Fruit fly (Drosophila melanogaster) whole organism, wandering third instar larva: ENCODE measurements around the gene PolrMT.

Experiments used
- Abd-B ChIP-seq: fragments of >200 bp; optimal IDR thresholded peaks from 2 replicates; lab custom pipeline; 2017; ENCODE audit warnings: missing biosample characterization, missing genetic modification characterization
- CG32264 ChIP-seq: fragments of 200-800 bp; sonication (Bioruptor generic); optimal IDR thresholded peaks from 2 replicates; lab custom pipeline; 2016; ENCODE audit warnings: missing biosample characterization, missing genetic modification characterization
- CG9705 ChIP-seq: fragments of 200-800 bp; sonication (Bioruptor generic); optimal IDR thresholded peaks from 2 replicates; lab custom pipeline; 2018; ENCODE audit warnings: missing biosample characterization, mild to moderate bottlenecking, missing genetic modification characterization
- CrebA ChIP-seq: fragments of 200-800 bp; sonication (Bioruptor generic); optimal IDR thresholded peaks from 2 replicates; lab custom pipeline; 2016; ENCODE audit warnings: missing biosample characterization, mild to moderate bottlenecking, missing genetic modification characterization, borderline replicate concordance
- Dfd ChIP-seq: fragments of >200 bp; optimal IDR thresholded peaks from 2 replicates; lab custom pipeline; 2017; ENCODE audit warnings: missing biosample characterization, missing genetic modification characterization
- Dif ChIP-seq: fragments of 200-275, 200-300 bp; sonication (Bioruptor generic); optimal IDR thresholded peaks from 2 replicates; lab custom pipeline; 2018; ENCODE audit warnings: missing biosample characterization, missing genetic modification characterization; ENCODE audit not compliant: partially characterized antibody
- GATAd ChIP-seq: sonication (Bioruptor generic); optimal IDR thresholded peaks from 2 replicates; lab custom pipeline; 2016; ENCODE audit warnings: missing biosample characterization, missing genetic modification characterization
- Hr78 ChIP-seq: fragments of >200 bp; optimal IDR thresholded peaks from 2 replicates; lab custom pipeline; 2017; ENCODE audit warnings: missing biosample characterization, missing genetic modification characterization
- Hr83 ChIP-seq: fragments of 200-300 bp; sonication (Bioruptor generic); optimal IDR thresholded peaks from 2 replicates; lab custom pipeline; 2016; ENCODE audit warnings: missing biosample characterization, mild to moderate bottlenecking, missing genetic modification characterization, moderate library complexity; ENCODE audit not compliant: poor library complexity, severe bottlenecking
- Jra ChIP-seq: sonication (Bioruptor generic); optimal IDR thresholded peaks from 2 replicates; lab custom pipeline; 2016; ENCODE audit warnings: missing biosample characterization, missing genetic modification characterization
- Mio ChIP-seq: sonication (Bioruptor generic); optimal IDR thresholded peaks from 2 replicates; lab custom pipeline; 2016; ENCODE audit warnings: missing biosample characterization, missing genetic modification characterization
- N ChIP-seq: fragments of >200 bp; optimal IDR thresholded peaks from 2 replicates; lab custom pipeline; 2018; ENCODE audit warnings: missing biosample characterization, missing external identifiers, missing genetic modification characterization
- OdsH ChIP-seq: fragments of 200-800 bp; sonication (Bioruptor generic); optimal IDR thresholded peaks from 2 replicates; lab custom pipeline; 2016; ENCODE audit warnings: missing biosample characterization, mild to moderate bottlenecking, missing genetic modification characterization
- Rel ChIP-seq, 2 experiments: fragments of 200-800 bp; sonication (Bioruptor generic) in 1 of 2; optimal IDR thresholded peaks; 2 replicates in 1 of 2; 3 replicates in 1 of 2; lab custom pipeline; 2016 to 2019; ENCODE audit warnings: mild to moderate bottlenecking in 2 of 2, missing biosample characterization in 2 of 2, missing genetic modification characterization in 2 of 2, moderate library complexity in 1 of 2
- Sp1 ChIP-seq: fragments of 200-800 bp; sonication (Bioruptor generic); optimal IDR thresholded peaks from 3 replicates; lab custom pipeline; 2019; ENCODE audit warnings: missing biosample characterization, mild to moderate bottlenecking, missing genetic modification characterization, moderate library complexity
- Vsx2 ChIP-seq: fragments of 200-300, 225-300 bp; sonication (Bioruptor generic); optimal IDR thresholded peaks from 2 replicates; lab custom pipeline; 2018; ENCODE audit warnings: missing biosample characterization, missing genetic modification characterization; ENCODE audit not compliant: partially characterized antibody
- br ChIP-seq: fragments of 200-800 bp; sonication (Bioruptor generic); optimal IDR thresholded peaks from 2 replicates; lab custom pipeline; 2016; ENCODE audit warnings: missing biosample characterization, missing genetic modification characterization
- brk ChIP-seq: fragments of 200-800 bp; sonication (Bioruptor generic); optimal IDR thresholded peaks from 2 replicates; lab custom pipeline; 2016; ENCODE audit warnings: missing biosample characterization, mild to moderate bottlenecking, missing genetic modification characterization
- dl ChIP-seq, 2 experiments: fragments of 175-275, 200-275 bp in 1 of 2; fragments of 200-275 bp in 1 of 2; sonication (Bioruptor generic); optimal IDR thresholded peaks; lab custom pipeline; 2018; ENCODE audit warnings: mild to moderate bottlenecking in 2 of 2, missing biosample characterization in 2 of 2, missing genetic modification characterization in 2 of 2, moderate library complexity in 2 of 2; ENCODE audit not compliant: partially characterized antibody in 2 of 2, insufficient read depth in 1 of 2
- dsf ChIP-seq: sonication (Bioruptor generic); optimal IDR thresholded peaks from 2 replicates; lab custom pipeline; 2016; ENCODE audit warnings: missing biosample characterization, missing genetic modification characterization, borderline replicate concordance
- ey ChIP-seq: fragments of 200-800 bp; sonication (Bioruptor generic); optimal IDR thresholded peaks from 2 replicates; lab custom pipeline; 2016; ENCODE audit warnings: missing biosample characterization, missing genetic modification characterization
- foxo ChIP-seq, 2 experiments: fragments of 200-800 bp; sonication (Bioruptor generic); optimal IDR thresholded peaks; 2 replicates in 1 of 2; 3 replicates in 1 of 2; lab custom pipeline; 2016 to 2017; ENCODE audit warnings: missing biosample characterization in 2 of 2, missing genetic modification characterization in 2 of 2
- fru ChIP-seq: fragments of 200-800 bp; sonication (Bioruptor generic); optimal IDR thresholded peaks from 3 replicates; lab custom pipeline; 2016; ENCODE audit warnings: missing biosample characterization, mild to moderate bottlenecking, missing genetic modification characterization
- h ChIP-seq: fragments of 200-800 bp; sonication (Bioruptor generic); optimal IDR thresholded peaks from 3 replicates; lab custom pipeline; 2016; ENCODE audit warnings: missing biosample characterization, mild to moderate bottlenecking, missing genetic modification characterization
- lola ChIP-seq: fragments of >200 bp; optimal IDR thresholded peaks from 2 replicates; lab custom pipeline; 2017; ENCODE audit warnings: missing biosample characterization, missing genetic modification characterization
- pan ChIP-seq: fragments of >200 bp; optimal IDR thresholded peaks from 2 replicates; lab custom pipeline; 2017
- psq ChIP-seq: fragments of 200-800 bp; sonication (Bioruptor generic); optimal IDR thresholded peaks from 3 replicates; lab custom pipeline; 2017; ENCODE audit warnings: missing biosample characterization, mild to moderate bottlenecking, missing genetic modification characterization, moderate library complexity
- rgr ChIP-seq: fragments of 200-800 bp; sonication (Bioruptor generic); optimal IDR thresholded peaks from 3 replicates; lab custom pipeline; 2016; ENCODE audit warnings: missing biosample characterization, mild to moderate bottlenecking, missing genetic modification characterization
- sage ChIP-seq: fragments of 200-800 bp; sonication (Bioruptor generic); optimal IDR thresholded peaks from 2 replicates; lab custom pipeline; 2016; ENCODE audit warnings: missing biosample characterization, mild to moderate bottlenecking, missing genetic modification characterization
- sv ChIP-seq: fragments of 200-800 bp; sonication (Bioruptor generic); optimal IDR thresholded peaks from 3 replicates; lab custom pipeline; 2016; ENCODE audit warnings: missing biosample characterization, missing genetic modification characterization
- tai ChIP-seq: sonication (Bioruptor generic); optimal IDR thresholded peaks from 2 replicates; lab custom pipeline; 2016; ENCODE audit warnings: missing biosample characterization, missing genetic modification characterization
- usp ChIP-seq: fragments of >200 bp; optimal IDR thresholded peaks from 2 replicates; lab custom pipeline; 2017; ENCODE audit warnings: missing biosample characterization, missing genetic modification characterization
- woc ChIP-seq: sonication (Bioruptor generic); optimal IDR thresholded peaks from 2 replicates; lab custom pipeline; 2016; ENCODE audit warnings: missing biosample characterization, mild to moderate bottlenecking, missing genetic modification characterization

PolrMT gene

DNA sequence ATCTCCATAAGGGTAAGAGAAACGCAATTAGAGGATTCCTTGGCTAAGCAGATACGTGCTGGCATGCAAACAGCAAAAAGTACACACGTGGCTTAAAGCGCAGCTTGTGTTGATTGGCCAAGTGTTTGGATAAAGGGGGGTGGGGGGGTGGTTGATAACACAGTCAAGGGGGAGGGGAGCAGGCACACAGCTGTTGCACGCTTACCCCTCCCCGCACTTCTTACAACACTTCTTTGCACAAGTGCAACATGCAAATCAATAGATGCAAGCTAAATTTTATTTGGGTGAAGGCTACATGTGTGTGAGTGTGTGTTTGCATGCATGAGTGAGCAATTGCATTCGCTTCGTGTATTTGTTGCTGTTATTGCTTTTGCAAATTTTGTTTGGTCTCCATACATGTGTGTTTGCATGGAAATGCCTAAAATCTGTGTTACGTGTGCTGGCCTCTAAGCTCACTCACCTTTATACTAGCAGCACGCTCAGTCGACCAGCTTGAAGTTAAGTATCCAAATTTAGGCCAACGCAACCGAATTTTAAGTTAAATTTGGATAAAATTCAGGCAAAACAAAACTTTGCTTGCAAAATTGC, 20.3 kb upstream of the PolrMT start:
- no peak for TF ChIP-seq Rel (GFP tag; optimal IDR thresholded peaks at IDR 0.05; lab: Kevin White, UChicago)
- TF ChIP-seq Rel (tag; optimal IDR thresholded peaks at IDR 0.05; lab: Kevin White, UChicago): no peak
- TF ChIP-seq dl (GFP tag; optimal IDR thresholded peaks at IDR 0.05; lab: Kevin White, UChicago; ENCODE audit: insufficient read depth in 1 of 2, partially characterized antibody in 2 of 2): no peak
- no peak for TF ChIP-seq h (GFP tag; lab: Kevin White, UChicago)
- no peak for TF ChIP-seq usp (GFP tag; lab: Kevin White, UChicago)
- TF ChIP-seq br (GFP tag; lab: Kevin White, UChicago): no peak
- no peak for TF ChIP-seq woc
- no peak for TF ChIP-seq Mio (GFP tag; lab: Kevin White, UChicago)
- no peak for TF ChIP-seq Vsx2 (GFP tag; lab: Kevin White, UChicago)
- TF ChIP-seq Jra: no peak
- no peak for TF ChIP-seq brk
- TF ChIP-seq rgr (GFP tag; lab: Kevin White, UChicago): no peak
- no peak for TF ChIP-seq ey

DNA sequence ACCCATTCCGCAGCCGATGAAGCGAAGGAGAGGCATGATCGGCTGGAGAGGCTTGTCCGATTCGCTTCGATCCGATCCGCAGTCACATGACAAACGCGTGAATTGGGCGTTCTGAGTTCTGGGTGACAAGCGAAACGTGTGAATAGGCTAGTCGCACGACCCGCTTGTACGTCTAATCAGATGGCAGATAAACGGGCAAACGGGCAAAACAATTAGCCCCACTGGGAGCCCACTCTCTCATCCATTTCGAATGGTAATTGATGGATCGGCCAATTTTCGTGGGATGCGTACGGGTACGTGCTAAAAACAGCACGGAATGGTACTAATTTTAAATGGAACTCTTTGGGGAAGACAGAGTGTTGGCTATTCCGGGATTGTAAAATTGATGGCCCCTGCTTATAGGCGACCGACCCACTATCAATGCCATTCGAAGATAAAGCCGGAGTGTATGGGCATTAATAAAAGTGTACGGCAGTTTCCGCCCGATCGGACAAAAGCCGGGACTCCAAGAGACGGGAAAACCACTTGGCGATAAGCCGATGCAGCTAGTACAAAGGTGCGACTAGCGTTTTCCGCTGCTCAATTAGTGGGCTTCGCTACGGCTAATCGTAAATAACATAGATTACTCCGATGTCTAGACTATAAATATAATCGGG, 19.4 kb upstream of the PolrMT start:
- TF ChIP-seq rgr (GFP tag; lab: Kevin White, UChicago) (no peak), Rel (GFP tag; optimal IDR thresholded peaks at IDR 0.05; lab: Kevin White, UChicago) (no peak), Rel (tag; optimal IDR thresholded peaks at IDR 0.05; lab: Kevin White, UChicago) (peak; percentile 3), Vsx2 (GFP tag; lab: Kevin White, UChicago) (peak; percentile 18), Dif (GFP tag; lab: Kevin White, UChicago) (no peak), lola (GFP tag; lab: Kevin White, UChicago) (no peak), br (GFP tag; lab: Kevin White, UChicago) (no peak), Hr83 (no peak), sv (GFP tag; lab: Kevin White, UChicago) (no peak), Mio (GFP tag; lab: Kevin White, UChicago) (no peak), Dfd (no peak), CG9705 (no peak), CrebA (no peak), foxo (GFP tag; optimal IDR thresholded peaks at IDR 0.05; lab: Kevin White, UChicago) (no peak), Hr78 (no peak), N (GFP tag; lab: Kevin White, UChicago) (no peak), psq (GFP tag; lab: Kevin White, UChicago) (no peak), woc (no peak), ey (no peak), h (GFP tag; lab: Kevin White, UChicago) (peak; percentile 74), brk (no peak), GATAd (GFP tag; lab: Kevin White, UChicago) (no peak), Abd-B (no peak), CG32264 (GFP tag; lab: Kevin White, UChicago) (no peak)

DNA sequence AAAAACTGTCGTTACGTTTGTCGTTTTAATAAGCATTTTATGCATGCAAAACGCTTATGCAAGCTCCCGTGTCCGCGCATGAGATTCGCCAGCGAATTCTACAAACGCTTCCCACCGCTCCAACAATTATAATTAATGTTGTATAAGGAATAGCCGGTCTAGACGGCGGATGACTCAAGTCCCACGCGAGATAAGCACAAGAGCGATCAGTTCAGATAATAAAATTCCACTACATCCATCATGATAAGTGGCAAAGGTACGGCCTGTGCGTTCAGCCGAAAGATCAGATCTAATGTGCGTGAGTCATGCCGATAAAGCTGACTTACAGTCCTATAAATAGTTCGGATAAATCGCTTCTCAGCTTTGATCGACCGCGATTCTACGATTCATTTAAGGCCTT, 18.4 kb upstream of the PolrMT start:
- no peak for TF ChIP-seq Sp1 (GFP tag; lab: Kevin White, UChicago)
- TF ChIP-seq foxo (GFP tag; optimal IDR thresholded peaks at IDR 0.05; lab: Kevin White, UChicago): no peak
- no peak for TF ChIP-seq Abd-B
- no peak for TF ChIP-seq dsf (GFP tag; lab: Kevin White, UChicago)
- TF ChIP-seq CG32264 (GFP tag; lab: Kevin White, UChicago): no peak
- no peak for TF ChIP-seq tai (GFP tag; lab: Kevin White, UChicago)
- no peak for TF ChIP-seq sv (GFP tag; lab: Kevin White, UChicago)
- TF ChIP-seq woc: no peak
- TF ChIP-seq psq (GFP tag; lab: Kevin White, UChicago): no peak
- no peak for TF ChIP-seq usp (GFP tag; lab: Kevin White, UChicago)
- TF ChIP-seq rgr (GFP tag; lab: Kevin White, UChicago): no peak
- no peak for TF ChIP-seq pan
- TF ChIP-seq OdsH (GFP tag; lab: Kevin White, UChicago): no peak
- TF ChIP-seq GATAd (GFP tag; lab: Kevin White, UChicago): no peak
- no peak for TF ChIP-seq lola (GFP tag; lab: Kevin White, UChicago)
- TF ChIP-seq fru (GFP tag; lab: Kevin White, UChicago): no peak

DNA sequence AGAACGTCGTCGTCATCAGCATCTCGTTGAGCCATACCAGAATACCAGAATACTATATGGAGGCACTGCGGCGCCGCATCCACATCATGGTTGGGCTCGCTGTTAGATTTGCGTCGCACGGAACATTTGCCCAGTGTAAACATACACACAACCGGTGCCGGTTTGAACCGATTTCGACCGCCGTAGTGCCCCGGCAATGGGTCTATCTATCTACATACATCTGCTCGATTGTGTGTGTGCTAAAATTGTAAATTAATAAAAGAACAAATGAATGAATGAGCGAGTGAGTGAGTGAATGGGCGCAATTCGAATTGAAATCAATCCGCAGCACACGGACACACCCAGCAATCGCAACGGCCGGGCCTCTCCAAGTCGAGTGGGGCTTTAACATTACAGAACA, 17.3 kb upstream of the PolrMT start:
- TF ChIP-seq sage (no peak), Rel (GFP tag; optimal IDR thresholded peaks at IDR 0.05; lab: Kevin White, UChicago) (no peak), Rel (tag; optimal IDR thresholded peaks at IDR 0.05; lab: Kevin White, UChicago) (peak; percentile 24)
